Worm (Caenorhabditis elegans) whole organism, mixed stage, embryonic: ENCODE results near the gene idhb-1.

ENCODE experiments used
- nhr-76 ChIP-seq: sonication (generic microtip); optimal IDR thresholded peaks from 2 replicates; lab custom pipeline; 2017; ENCODE audit warnings: missing biosample characterization, missing genetic modification characterization
- pha-4 ChIP-seq: fragments of 150-350 bp; optimal IDR thresholded peaks from 2 replicates; lab custom pipeline; 2018; ENCODE audit warnings: missing biosample characterization, missing genetic modification reagents, missing genetic modification characterization
- snpc-4 ChIP-seq: fragments of 150-350 bp; optimal IDR thresholded peaks from 2 replicates; lab custom pipeline; 2014; ENCODE audit warnings: missing biosample characterization, missing genetic modification characterization

- TF ChIP-seq snpc-4 (no peak), pha-4 (tag; lab: Kevin White, UChicago) (no peak), nhr-76 (tag; lab: Kevin White, UChicago) (no peak)
These were observed 1.9 kb upstream of the idhb-1 start, which contains the start of gene C37E2.2 for ce11 chrX:14175740-14176139.
